Fruit fly (Drosophila melanogaster): ENCODE measurements around the gene Smr.

Smr gene

dm6 chrX:12750582-12750927, 8.1 kb upstream of the Smr start:
- TF ChIP-seq Dfd (GFP tag; optimal IDR thresholded peaks at IDR 0.05) (no peak), CrebA (GFP tag; optimal IDR thresholded peaks at IDR 0.05; ENCODE audit: borderline replicate concordance) (peak; percentile 64), sv (GFP tag; optimal IDR thresholded peaks at IDR 0.05) (no peak), Dif (GFP tag; optimal IDR thresholded peaks at IDR 0.05; ENCODE audit: partially characterized antibody) (peak; percentile 22), dsf (GFP tag; optimal IDR thresholded peaks at IDR 0.05; ENCODE audit: borderline replicate concordance) (no peak), jim (GFP tag; optimal IDR thresholded peaks at IDR 0.05) (peak; percentile 7), Vsx2 (GFP tag; optimal IDR thresholded peaks at IDR 0.05; ENCODE audit: partially characterized antibody) (peak; percentile 2), dl (GFP tag; optimal IDR thresholded peaks at IDR 0.05; ENCODE audit: insufficient read depth in 1 of 2, partially characterized antibody in 2 of 2) (peak in 1 of 2 experiments; percentile 36), foxo (GFP tag; optimal IDR thresholded peaks at IDR 0.05) (no peak), HLH106 (tag; optimal IDR thresholded peaks at IDR 0.05) (no peak), psq (GFP tag; optimal IDR thresholded peaks at IDR 0.05) (no peak), CG32264 (GFP tag; optimal IDR thresholded peaks at IDR 0.05) (no peak)

dm6 chrX:12749891-12750581, 7.6 kb upstream of the Smr start:
- TF ChIP-seq Hr78 (GFP tag; optimal IDR thresholded peaks at IDR 0.05): no peak
- peak; percentile 56 for TF ChIP-seq psq (GFP tag; optimal IDR thresholded peaks at IDR 0.05)

- no peak for TF ChIP-seq Hnf4 (GFP tag; optimal IDR thresholded peaks at IDR 0.05)
- no peak for TF ChIP-seq dmrt93B (GFP tag; optimal IDR thresholded peaks at IDR 0.05)
- TF ChIP-seq Dfd (GFP tag; optimal IDR thresholded peaks at IDR 0.05): peak; percentile 18
Measured at dm6 chrX:12748967-12749366, 6.5 kb upstream of the Smr start.

- TF ChIP-seq rgr (GFP tag; optimal IDR thresholded peaks at IDR 0.05): peak; percentile 8
- no peak for TF ChIP-seq tai (GFP tag; optimal IDR thresholded peaks at IDR 0.05)
- no peak for TF ChIP-seq h (GFP tag; optimal IDR thresholded peaks at IDR 0.05)
- no peak for TF ChIP-seq CrebA (GFP tag; optimal IDR thresholded peaks at IDR 0.05; ENCODE audit: borderline replicate concordance)
- TF ChIP-seq psq (GFP tag; optimal IDR thresholded peaks at IDR 0.05): peak; percentile 99
- peak; percentile 8 for TF ChIP-seq fru (GFP tag; optimal IDR thresholded peaks at IDR 0.05)
- TF ChIP-seq Rel (GFP tag; optimal IDR thresholded peaks at IDR 0.05): no peak
- TF ChIP-seq Rel (tag; optimal IDR thresholded peaks at IDR 0.05): no peak
- no peak for TF ChIP-seq ey (GFP tag; optimal IDR thresholded peaks at IDR 0.05)
- TF ChIP-seq Dif (GFP tag; optimal IDR thresholded peaks at IDR 0.05; ENCODE audit: partially characterized antibody): peak; percentile 58
- peak; percentile 18 for TF ChIP-seq dmrt93B (GFP tag; optimal IDR thresholded peaks at IDR 0.05)
- TF ChIP-seq GATAd (GFP tag; optimal IDR thresholded peaks at IDR 0.05): no peak
- peak; percentile 34 for TF ChIP-seq Sp1 (GFP tag; optimal IDR thresholded peaks at IDR 0.05)
- peak in 1 of 2 experiments; percentile 32 for TF ChIP-seq foxo (GFP tag; optimal IDR thresholded peaks at IDR 0.05)
- no peak for TF ChIP-seq dsf (GFP tag; optimal IDR thresholded peaks at IDR 0.05; ENCODE audit: borderline replicate concordance)
- peak; percentile 39 for TF ChIP-seq HLH106 (tag; optimal IDR thresholded peaks at IDR 0.05)
- TF ChIP-seq Hnf4 (GFP tag; optimal IDR thresholded peaks at IDR 0.05): no peak
- no peak for TF ChIP-seq brk (GFP tag; optimal IDR thresholded peaks at IDR 0.05)
Measured at dm6 chrX:12747746-12748710, 5.6 kb upstream of the Smr start.

- TF ChIP-seq dsf (GFP tag; optimal IDR thresholded peaks at IDR 0.05; ENCODE audit: borderline replicate concordance) (no peak), dl (GFP tag; optimal IDR thresholded peaks at IDR 0.05; ENCODE audit: insufficient read depth in 1 of 2, partially characterized antibody in 2 of 2) (peak in 1 of 2 experiments; percentile 65), dmrt93B (GFP tag; optimal IDR thresholded peaks at IDR 0.05) (no peak), Vsx2 (GFP tag; optimal IDR thresholded peaks at IDR 0.05; ENCODE audit: partially characterized antibody) (peak; percentile 88), Dif (GFP tag; optimal IDR thresholded peaks at IDR 0.05; ENCODE audit: partially characterized antibody) (peak; percentile 67)
Measured at dm6 chrX:12745117-12745516, 2.7 kb upstream of the Smr start.

Measured in whole organism, wandering third instar larva.